Fruit fly (Drosophila melanogaster): Measurements from ENCODE around the gene Ama.

dm6 chr3R:6806654-6807053, 44.3 kb downstream of the Ama start:
- TF ChIP-seq Sin3A (optimal IDR thresholded peaks at IDR 0.05) (no peak), Myc (optimal IDR thresholded peaks at IDR 0.05) (no peak), ttk (optimal IDR thresholded peaks at IDR 0.05) (no peak), h (optimal IDR thresholded peaks at IDR 0.05) (no peak)

Data from Kc167 (cell line).